Fruit fly (Drosophila melanogaster): Measurements from ENCODE around the gene PGAP5.

Gene PGAP5

dm6 chr2L:8162307-8163024, 36.2 kb upstream of the PGAP5 start, which contains the start of gene Acbp1 (continued):
- peak; percentile 98 for TF ChIP-seq CG4328 (GFP tag; optimal IDR thresholded peaks at IDR 0.05)
- TF ChIP-seq Drgx (GFP tag; IDR thresholded peaks at IDR 0.05): peak; percentile 90
- TF ChIP-seq CG11723 (GFP tag; optimal IDR thresholded peaks at IDR 0.05): peak; percentile 96
- peak; percentile 96 for TF ChIP-seq HmgD (GFP tag; optimal IDR thresholded peaks at IDR 0.05)
- peak; percentile 92 for TF ChIP-seq ind (GFP tag; optimal IDR thresholded peaks at IDR 0.05)
- peak; percentile 91 for TF ChIP-seq Ets97D (GFP tag; optimal IDR thresholded peaks at IDR 0.05)
- peak; percentile 70 for TF ChIP-seq bowl (GFP tag; IDR thresholded peaks at IDR 0.05)
- peak; percentile 97 for TF ChIP-seq nom (GFP tag; optimal IDR thresholded peaks at IDR 0.05)
- TF ChIP-seq sim (GFP tag; IDR thresholded peaks at IDR 0.05): peak; percentile 68
- peak; percentile 92 for TF ChIP-seq repo (GFP tag; optimal IDR thresholded peaks at IDR 0.05)
- TF ChIP-seq stwl (tag; optimal IDR thresholded peaks at IDR 0.05): peak; percentile 96
- TF ChIP-seq da (GFP tag; optimal IDR thresholded peaks at IDR 0.05): peak; percentile 81
- peak; percentile 92 for TF ChIP-seq en (GFP tag; optimal IDR thresholded peaks at IDR 0.05)
- TF ChIP-seq Side (GFP tag; optimal IDR thresholded peaks at IDR 0.05): peak; percentile 97
- peak; percentile 96 for TF ChIP-seq Oli (tag; optimal IDR thresholded peaks at IDR 0.05)
- peak; percentile 81; the same call in 2 of the 3 replicates for TF ChIP-seq mld (GFP tag; IDR thresholded peaks at IDR 0.05; ENCODE audit: partially characterized antibody)
- no peak for TF ChIP-seq Jarid2 (GFP tag; optimal IDR thresholded peaks at IDR 0.05)
- peak; percentile 78; the same call in 2 of the 3 replicates for TF ChIP-seq CG16813 (GFP tag; IDR thresholded peaks at IDR 0.05; ENCODE audit: partially characterized antibody)
- TF ChIP-seq E2f1 (GFP tag; IDR thresholded peaks at IDR 0.05): peak; percentile 83
- peak; percentile 89 for TF ChIP-seq CG8359 (GFP tag; optimal IDR thresholded peaks at IDR 0.05; ENCODE audit: borderline replicate concordance)
- TF ChIP-seq trh (GFP tag; optimal IDR thresholded peaks at IDR 0.05): peak; percentile 83
- TF ChIP-seq NC2α (GFP tag; optimal IDR thresholded peaks at IDR 0.05): peak; percentile 87
- peak; percentile 91 for TF ChIP-seq wek (GFP tag; optimal IDR thresholded peaks at IDR 0.05)
- TF ChIP-seq Mes4 (GFP tag; optimal IDR thresholded peaks at IDR 0.05): peak; percentile 92
- TF ChIP-seq CG18764 (GFP tag; optimal IDR thresholded peaks at IDR 0.05): peak; percentile 88
- peak; percentile 62; the same call in 1 of the 3 replicates for TF ChIP-seq hb (GFP tag; IDR thresholded peaks at IDR 0.05; ENCODE audit: partially characterized antibody)
- TF ChIP-seq crc (GFP tag; optimal IDR thresholded peaks at IDR 0.05): peak; percentile 91
- TF ChIP-seq oc (tag; optimal IDR thresholded peaks at IDR 0.05): peak; percentile 95
- TF ChIP-seq CG6854 (GFP tag; optimal IDR thresholded peaks at IDR 0.05): peak; percentile 99
- TF ChIP-seq Abd-B (GFP tag; optimal IDR thresholded peaks at IDR 0.05): peak; percentile 91
- TF ChIP-seq nerfin-1 (tag; optimal IDR thresholded peaks at IDR 0.05): peak; percentile 97
- peak; percentile 95 for TF ChIP-seq lbe (GFP tag; optimal IDR thresholded peaks at IDR 0.05)
- TF ChIP-seq CG18619 (GFP tag; optimal IDR thresholded peaks at IDR 0.05): peak; percentile 96
- peak; percentile 92 for TF ChIP-seq Bdp1 (GFP tag; optimal IDR thresholded peaks at IDR 0.05)
- peak; percentile 90 for TF ChIP-seq ase (GFP tag; IDR thresholded peaks at IDR 0.05)
- peak; percentile 99 for TF ChIP-seq lab (GFP tag; optimal IDR thresholded peaks at IDR 0.05)
- peak; percentile 89 for TF ChIP-seq Deaf1 (tag; optimal IDR thresholded peaks at IDR 0.05)
- peak; percentile 58 for TF ChIP-seq CG17186 (GFP tag; optimal IDR thresholded peaks at IDR 0.05)
- peak; percentile 98 for TF ChIP-seq CG33557 (GFP tag; optimal IDR thresholded peaks at IDR 0.05)
- peak; percentile 90 for TF ChIP-seq tgo (GFP tag; IDR thresholded peaks at IDR 0.05)
- peak; percentile 97 for TF ChIP-seq CG13624 (GFP tag; optimal IDR thresholded peaks at IDR 0.05)
- TF ChIP-seq pfk (GFP tag; optimal IDR thresholded peaks at IDR 0.05): peak; percentile 71
- TF ChIP-seq bab2 (GFP tag; optimal IDR thresholded peaks at IDR 0.05): peak; percentile 93
- peak; percentile 96 for TF ChIP-seq shn (GFP tag; optimal IDR thresholded peaks at IDR 0.05)
- TF ChIP-seq bbx (GFP tag; IDR thresholded peaks at IDR 0.05; ENCODE audit: partially characterized antibody): peak; percentile 79
- peak; percentile 99 for TF ChIP-seq Fer1 (GFP tag; optimal IDR thresholded peaks at IDR 0.05)
- TF ChIP-seq bigmax (GFP tag; optimal IDR thresholded peaks at IDR 0.05): peak; percentile 74
- peak; percentile 95 for TF ChIP-seq Xbp1 (GFP tag; optimal IDR thresholded peaks at IDR 0.05)
